Fruit fly (Drosophila melanogaster) whole organism, embryonic: ENCODE results near the gene CG6693.

Experiments
- Ada2b ChIP-seq: fragments of 200-800 bp; sonication (Bioruptor generic); IDR thresholded peaks from 2 replicates; pipeline ENCODE4 v1.3.6; 2022; ENCODE audit warnings: missing biosample characterization, missing genetic modification characterization
- CG11696 ChIP-seq: fragments of 200-800 bp; sonication (Bioruptor generic); IDR thresholded peaks from 2 replicates; pipeline ENCODE4 v1.3.6; 2022; ENCODE audit warnings: missing biosample characterization, missing genetic modification characterization
- CG17568 ChIP-seq: fragments of 200-800 bp; sonication (Bioruptor generic); optimal IDR thresholded peaks from 2 replicates; lab custom pipeline; 2018; ENCODE audit warnings: missing biosample characterization, mild to moderate bottlenecking, missing genetic modification characterization, moderate library complexity
- CG17829 ChIP-seq: fragments of 200-800 bp; optimal IDR thresholded peaks from 2 replicates; lab custom pipeline; 2019; ENCODE audit warnings: missing biosample characterization, mild to moderate bottlenecking, missing genetic modification characterization, moderate library complexity
- Dfd ChIP-seq, 2 experiments: fragments of >200 bp; optimal IDR thresholded peaks; 2 replicates each; lab custom pipeline; 2017; ENCODE audit warnings: missing biosample characterization in 2 of 2, missing genetic modification characterization in 2 of 2
- Gug ChIP-seq: fragments of 200-800 bp; sonication (Bioruptor generic); IDR thresholded peaks from 4 replicates; pipeline ENCODE4 v1.3.6; 2022; ENCODE audit warnings: missing biosample characterization, missing genetic modification characterization
- HmgZ ChIP-seq: fragments of 200-800 bp; sonication (Bioruptor generic); optimal IDR thresholded peaks from 2 replicates; lab custom pipeline; 2018; ENCODE audit warnings: missing biosample characterization, mild to moderate bottlenecking, missing genetic modification characterization
- dati ChIP-seq: fragments of 200-800 bp; sonication (Bioruptor generic); IDR thresholded peaks from 2 replicates; pipeline ENCODE4 v1.3.6; 2022; ENCODE audit warnings: missing biosample characterization, missing genetic modification characterization
- tna ChIP-seq: fragments of 200-800 bp; sonication (Bioruptor generic); IDR thresholded peaks from 2 replicates; pipeline ENCODE4 v1.3.6; 2022; ENCODE audit warnings: missing biosample characterization, missing genetic modification characterization; ENCODE audit not compliant: partially characterized antibody
- twi ChIP-seq: fragments of 200-800 bp; optimal IDR thresholded peaks from 2 replicates; lab custom pipeline; 2019; ENCODE audit warnings: missing biosample characterization, mild to moderate bottlenecking, missing genetic modification characterization, moderate library complexity
- tx ChIP-seq: fragments of 200-800 bp; sonication (Bioruptor generic); optimal IDR thresholded peaks from 2 replicates; lab custom pipeline; 2016; ENCODE audit warnings: missing biosample characterization, missing genetic modification characterization

- peak; percentile 14 for TF ChIP-seq CG17829
- no peak for TF ChIP-seq Gug (GFP tag; lab: Robert Waterston, UW)
- TF ChIP-seq CG17568 (GFP tag; lab: Kevin White, UChicago): no peak
- TF ChIP-seq Ada2b (GFP tag; lab: Robert Waterston, UW): no peak
- TF ChIP-seq tx (GFP tag; lab: Kevin White, UChicago): no peak
- peak; percentile 48 for TF ChIP-seq HmgZ (tag; lab: Kevin White, UChicago)
- no peak for TF ChIP-seq dati
- no peak for TF ChIP-seq CG11696 (GFP tag; lab: Robert Waterston, UW)
- no peak for TF ChIP-seq twi (tag; lab: Kevin White, UChicago)
- TF ChIP-seq Dfd (GFP tag; optimal IDR thresholded peaks at IDR 0.05; lab: Kevin White, UChicago): no peak
- no peak for TF ChIP-seq tna (GFP tag; lab: Robert Waterston, UW)
Measured at dm6 chr3R:11200042-11200884, 21.2 kb downstream of the CG6693 start.
